Worm (Caenorhabditis elegans): Measurements from ENCODE around the gene ttr-42.

ttr-42 gene

DNA sequence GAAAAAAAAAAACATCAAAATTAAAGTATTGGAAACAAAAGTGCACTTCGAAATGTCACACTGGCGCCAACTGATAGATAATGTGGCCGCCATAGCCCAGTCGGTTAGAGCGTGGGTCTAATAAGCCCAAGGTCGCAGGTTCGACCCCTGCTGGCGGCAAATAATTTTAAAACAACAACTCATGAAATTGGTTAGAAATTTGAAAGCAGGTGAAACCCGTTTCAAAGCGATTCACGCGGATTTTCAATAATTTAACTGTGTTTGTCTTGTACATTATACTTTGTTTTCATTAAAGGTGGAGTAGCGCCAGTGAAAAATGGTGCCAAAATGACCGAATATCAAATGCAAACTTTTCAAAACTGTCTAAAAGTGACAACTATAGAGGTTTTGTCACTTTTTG is 46.3 kb upstream of the ttr-42 start:
- peak in 1 of 2 experiments; percentile 30 for TF ChIP-seq lsy-2 (tag; optimal IDR thresholded peaks at IDR 0.05)
- TF ChIP-seq ama-1 (optimal IDR thresholded peaks at IDR 0.05) = no peak
- peak; percentile 45 for TF ChIP-seq Y55F3AM.14 (GFP tag; optimal IDR thresholded peaks at IDR 0.05)
- no peak for TF ChIP-seq skn-1 (tag; optimal IDR thresholded peaks at IDR 0.05)
- TF ChIP-seq sma-3 (GFP tag; optimal IDR thresholded peaks at IDR 0.05) = peak; percentile 27
- TF ChIP-seq nhr-129 (tag; optimal IDR thresholded peaks at IDR 0.05) = peak; percentile 20
- peak; percentile 34 for TF ChIP-seq ztf-4 (tag; optimal IDR thresholded peaks at IDR 0.05)
- TF ChIP-seq crh-2 (tag; optimal IDR thresholded peaks at IDR 0.05) = peak; percentile 54
- peak; percentile 5 for TF ChIP-seq blmp-1 (tag; optimal IDR thresholded peaks at IDR 0.05; ENCODE audit: insufficient read depth)
- TF ChIP-seq mbf-1 (tag; optimal IDR thresholded peaks at IDR 0.05) = no peak
- no peak for TF ChIP-seq ceh-82 (tag; optimal IDR thresholded peaks at IDR 0.05)
- TF ChIP-seq F13H6.1 (tag; optimal IDR thresholded peaks at IDR 0.05) = peak; percentile 39
- TF ChIP-seq sma-9 (GFP tag; optimal IDR thresholded peaks at IDR 0.05) = peak; percentile 51
- TF ChIP-seq sma-9 (tag; optimal IDR thresholded peaks at IDR 0.05) = no peak
- TF ChIP-seq nhr-21 (tag; optimal IDR thresholded peaks at IDR 0.05) = peak; percentile 34
- TF ChIP-seq fos-1 (tag; optimal IDR thresholded peaks at IDR 0.05) = peak; percentile 48

DNA sequence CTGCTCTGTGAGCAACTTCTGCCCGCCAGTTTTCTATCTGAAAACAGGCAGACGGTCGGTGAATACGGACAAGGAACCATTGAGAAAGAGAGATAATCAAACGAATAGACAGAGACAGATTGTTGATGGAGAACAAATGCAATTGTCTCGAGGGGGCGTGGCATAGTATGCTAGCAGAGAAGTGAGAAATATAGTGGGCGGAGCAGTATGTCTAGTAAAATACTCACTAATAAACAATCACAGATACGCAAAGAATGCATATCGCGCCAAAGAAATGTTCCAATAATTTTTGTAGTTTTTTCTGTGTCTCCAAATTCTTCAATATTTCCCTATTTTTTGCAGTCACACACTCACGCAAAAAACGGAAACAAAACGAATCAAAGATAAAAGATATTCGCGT is 45.2 kb upstream of the ttr-42 start, which contains the start of gene tbc-12:
TSS of gene tbc-12 (minus strand) at position 101 of the 400 bp plus-strand sequence.
- TF ChIP-seq crh-2 (tag; optimal IDR thresholded peaks at IDR 0.05) (no peak), nhr-23 (tag; optimal IDR thresholded peaks at IDR 0.05) (no peak), nhr-21 (tag; optimal IDR thresholded peaks at IDR 0.05) (no peak), alr-1 (tag; optimal IDR thresholded peaks at IDR 0.05) (no peak), unc-55 (GFP tag; optimal IDR thresholded peaks at IDR 0.05) (no peak), skn-1 (tag; optimal IDR thresholded peaks at IDR 0.05) (no peak), unc-39 (tag; optimal IDR thresholded peaks at IDR 0.05) (no peak), lin-11 (tag; optimal IDR thresholded peaks at IDR 0.05) (no peak)

DNA sequence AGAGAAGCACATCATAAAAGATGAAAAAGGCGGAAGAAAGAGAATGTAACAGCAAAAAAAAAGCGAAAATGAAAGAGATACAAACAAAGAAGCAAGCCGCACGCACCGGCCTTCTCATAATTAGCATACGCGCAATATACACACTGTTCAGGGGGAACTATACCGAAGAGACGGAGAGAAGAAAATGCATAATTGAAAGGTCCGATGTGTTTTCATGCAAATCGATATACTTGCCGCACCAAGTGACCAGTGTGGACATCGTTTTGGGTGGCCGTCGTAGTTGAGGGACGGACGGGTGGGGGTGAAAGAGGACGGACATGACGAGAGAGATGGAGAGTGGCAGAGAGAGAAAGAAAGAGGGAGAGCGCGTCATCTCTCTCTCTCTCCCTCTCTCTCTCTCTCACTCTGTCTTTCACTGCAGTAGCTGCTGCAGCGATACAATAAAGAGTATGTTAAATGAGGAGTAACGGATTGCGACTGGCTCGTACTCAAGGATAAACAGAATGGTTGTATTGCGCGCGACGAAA is 41.2 kb upstream of the ttr-42 start:
- TF ChIP-seq peb-1 (tag; optimal IDR thresholded peaks at IDR 0.05) (no peak), nhr-77 (tag; optimal IDR thresholded peaks at IDR 0.05) (no peak), crh-2 (tag; optimal IDR thresholded peaks at IDR 0.05) (peak; percentile 79), nhr-6 (tag; optimal IDR thresholded peaks at IDR 0.05) (peak; percentile 88), ztf-1 (GFP tag; conservative IDR thresholded peaks at IDR 0.05) (no peak), ama-1 (optimal IDR thresholded peaks at IDR 0.05) (no peak), mbf-1 (tag; optimal IDR thresholded peaks at IDR 0.05) (no peak), C34F6.9 (tag; optimal IDR thresholded peaks at IDR 0.05) (peak; percentile 92), nhr-21 (tag; optimal IDR thresholded peaks at IDR 0.05) (peak; percentile 29), elt-3 (tag; optimal IDR thresholded peaks at IDR 0.05) (no peak), lsy-2 (tag; optimal IDR thresholded peaks at IDR 0.05) (peak; percentile 43 to 85), snpc-4 (tag; optimal IDR thresholded peaks at IDR 0.05) (peak; percentile 72), fos-1 (tag; optimal IDR thresholded peaks at IDR 0.05) (peak; percentile 52), ztf-11 (tag; optimal IDR thresholded peaks at IDR 0.05) (no peak), nhr-23 (tag; optimal IDR thresholded peaks at IDR 0.05) (no peak), dmd-4 (tag; optimal IDR thresholded peaks at IDR 0.05) (no peak), F13H6.1 (tag; optimal IDR thresholded peaks at IDR 0.05) (peak; percentile 97), nhr-12 (tag; optimal IDR thresholded peaks at IDR 0.05) (no peak), skn-1 (tag; optimal IDR thresholded peaks at IDR 0.05) (no peak), R02D3.7 (tag; optimal IDR thresholded peaks at IDR 0.05) (no peak), alr-1 (tag; optimal IDR thresholded peaks at IDR 0.05) (no peak), unc-55 (GFP tag; optimal IDR thresholded peaks at IDR 0.05) (peak; percentile 92), ceh-16 (tag; optimal IDR thresholded peaks at IDR 0.05) (peak; percentile 78), mdl-1 (tag; optimal IDR thresholded peaks at IDR 0.05) (peak in 1 of 2 experiments; percentile 73), ZK546.5 (tag; optimal IDR thresholded peaks at IDR 0.05) (no peak), gmeb-1 (tag; optimal IDR thresholded peaks at IDR 0.05) (peak; percentile 25), sma-3 (GFP tag; optimal IDR thresholded peaks at IDR 0.05) (peak; percentile 57), elt-1 (tag; optimal IDR thresholded peaks at IDR 0.05) (no peak), aly-2 (tag; optimal IDR thresholded peaks at IDR 0.05) (no peak), nhr-10 (tag; optimal IDR thresholded peaks at IDR 0.05) (no peak), egl-27 (tag; optimal IDR thresholded peaks at IDR 0.05) (peak; percentile 75), unc-39 (tag; optimal IDR thresholded peaks at IDR 0.05) (no peak), mab-5 (tag; optimal IDR thresholded peaks at IDR 0.05) (peak; percentile 80), zag-1 (tag; optimal IDR thresholded peaks at IDR 0.05) (peak; percentile 94), ceh-82 (tag; optimal IDR thresholded peaks at IDR 0.05) (peak; percentile 59), sma-9 (GFP tag; optimal IDR thresholded peaks at IDR 0.05) (peak; percentile 94), sma-9 (tag; optimal IDR thresholded peaks at IDR 0.05) (no peak), sem-4 (tag; optimal IDR thresholded peaks at IDR 0.05) (peak; percentile 92), lin-11 (tag; optimal IDR thresholded peaks at IDR 0.05) (peak; percentile 30), nhr-129 (tag; optimal IDR thresholded peaks at IDR 0.05) (peak; percentile 97), blmp-1 (tag; optimal IDR thresholded peaks at IDR 0.05; ENCODE audit: insufficient read depth) (peak; percentile 73), nhr-237 (tag; optimal IDR thresholded peaks at IDR 0.05) (no peak), Y55F3AM.14 (GFP tag; optimal IDR thresholded peaks at IDR 0.05) (peak; percentile 65), lin-39 (tag; optimal IDR thresholded peaks at IDR 0.05) (peak; percentile 39), ztf-4 (tag; optimal IDR thresholded peaks at IDR 0.05) (no peak), nhr-25 (tag; optimal IDR thresholded peaks at IDR 0.05) (peak; percentile 80)

All from whole organism, L2 larva.